Fruit fly (Drosophila melanogaster) whole organism, wandering third instar larva: ENCODE results near the gene slou.
A peak's percentile ranks its signal among the peaks of the same experiment; 100 is the strongest.

Experiments
- Abd-B ChIP-seq: fragments of >200 bp; optimal IDR thresholded peaks from 2 replicates; lab custom pipeline; 2017; ENCODE audit warnings: missing biosample characterization, missing genetic modification characterization
- CG32264 ChIP-seq: fragments of 200-800 bp; sonication (Bioruptor generic); optimal IDR thresholded peaks from 2 replicates; lab custom pipeline; 2016; ENCODE audit warnings: missing biosample characterization, missing genetic modification characterization
- Dfd ChIP-seq: fragments of >200 bp; optimal IDR thresholded peaks from 2 replicates; lab custom pipeline; 2017; ENCODE audit warnings: missing biosample characterization, missing genetic modification characterization
- Dif ChIP-seq: fragments of 200-275, 200-300 bp; sonication (Bioruptor generic); optimal IDR thresholded peaks from 2 replicates; lab custom pipeline; 2018; ENCODE audit warnings: missing biosample characterization, missing genetic modification characterization; ENCODE audit not compliant: partially characterized antibody
- GATAd ChIP-seq: sonication (Bioruptor generic); optimal IDR thresholded peaks from 2 replicates; lab custom pipeline; 2016; ENCODE audit warnings: missing biosample characterization, missing genetic modification characterization
- HLH106 ChIP-seq: fragments of 200-800 bp; optimal IDR thresholded peaks from 3 replicates; lab custom pipeline; 2019; ENCODE audit warnings: missing biosample characterization, mild to moderate bottlenecking, missing genetic modification characterization, moderate library complexity
- Hnf4 ChIP-seq: fragments of 200-800 bp; sonication (Bioruptor generic); optimal IDR thresholded peaks from 2 replicates; lab custom pipeline; 2016; ENCODE audit warnings: missing biosample characterization, mild to moderate bottlenecking, missing genetic modification characterization
- Hr78 ChIP-seq: fragments of >200 bp; optimal IDR thresholded peaks from 2 replicates; lab custom pipeline; 2017; ENCODE audit warnings: missing biosample characterization, missing genetic modification characterization
- Jra ChIP-seq: sonication (Bioruptor generic); optimal IDR thresholded peaks from 2 replicates; lab custom pipeline; 2016; ENCODE audit warnings: missing biosample characterization, missing genetic modification characterization
- Mio ChIP-seq: sonication (Bioruptor generic); optimal IDR thresholded peaks from 2 replicates; lab custom pipeline; 2016; ENCODE audit warnings: missing biosample characterization, missing genetic modification characterization
- Myc ChIP-seq: fragments of >200 bp; optimal IDR thresholded peaks from 2 replicates; lab custom pipeline; 2017
- OdsH ChIP-seq: fragments of 200-800 bp; sonication (Bioruptor generic); optimal IDR thresholded peaks from 2 replicates; lab custom pipeline; 2016; ENCODE audit warnings: missing biosample characterization, mild to moderate bottlenecking, missing genetic modification characterization
- Rel ChIP-seq, 2 experiments: fragments of 200-800 bp; sonication (Bioruptor generic) in 1 of 2; optimal IDR thresholded peaks; 2 replicates in 1 of 2; 3 replicates in 1 of 2; lab custom pipeline; 2016 to 2019; ENCODE audit warnings: mild to moderate bottlenecking in 2 of 2, missing biosample characterization in 2 of 2, missing genetic modification characterization in 2 of 2, moderate library complexity in 1 of 2
- Sp1 ChIP-seq: fragments of 200-800 bp; sonication (Bioruptor generic); optimal IDR thresholded peaks from 3 replicates; lab custom pipeline; 2019; ENCODE audit warnings: missing biosample characterization, mild to moderate bottlenecking, missing genetic modification characterization, moderate library complexity
- Vsx2 ChIP-seq: fragments of 200-300, 225-300 bp; sonication (Bioruptor generic); optimal IDR thresholded peaks from 2 replicates; lab custom pipeline; 2018; ENCODE audit warnings: missing biosample characterization, missing genetic modification characterization; ENCODE audit not compliant: partially characterized antibody
- brk ChIP-seq: fragments of 200-800 bp; sonication (Bioruptor generic); optimal IDR thresholded peaks from 2 replicates; lab custom pipeline; 2016; ENCODE audit warnings: missing biosample characterization, mild to moderate bottlenecking, missing genetic modification characterization
- dl ChIP-seq, 2 experiments: fragments of 175-275, 200-275 bp in 1 of 2; fragments of 200-275 bp in 1 of 2; sonication (Bioruptor generic); optimal IDR thresholded peaks; lab custom pipeline; 2018; ENCODE audit warnings: mild to moderate bottlenecking in 2 of 2, missing biosample characterization in 2 of 2, missing genetic modification characterization in 2 of 2, moderate library complexity in 2 of 2; ENCODE audit not compliant: partially characterized antibody in 2 of 2, insufficient read depth in 1 of 2
- dmrt93B ChIP-seq: fragments of 200-800 bp; sonication (Bioruptor generic); optimal IDR thresholded peaks from 2 replicates; lab custom pipeline; 2018; ENCODE audit warnings: missing biosample characterization, mild to moderate bottlenecking, missing genetic modification characterization
- dsf ChIP-seq: sonication (Bioruptor generic); optimal IDR thresholded peaks from 2 replicates; lab custom pipeline; 2016; ENCODE audit warnings: missing biosample characterization, missing genetic modification characterization, borderline replicate concordance
- ey ChIP-seq: fragments of 200-800 bp; sonication (Bioruptor generic); optimal IDR thresholded peaks from 2 replicates; lab custom pipeline; 2016; ENCODE audit warnings: missing biosample characterization, missing genetic modification characterization
- foxo ChIP-seq, 2 experiments: fragments of 200-800 bp; sonication (Bioruptor generic); optimal IDR thresholded peaks; 2 replicates in 1 of 2; 3 replicates in 1 of 2; lab custom pipeline; 2016 to 2017; ENCODE audit warnings: missing biosample characterization in 2 of 2, missing genetic modification characterization in 2 of 2
- h ChIP-seq: fragments of 200-800 bp; sonication (Bioruptor generic); optimal IDR thresholded peaks from 3 replicates; lab custom pipeline; 2016; ENCODE audit warnings: missing biosample characterization, mild to moderate bottlenecking, missing genetic modification characterization
- jim ChIP-seq: fragments of 175-275, 200-325 bp; sonication (Bioruptor generic); optimal IDR thresholded peaks from 2 replicates; lab custom pipeline; 2016; ENCODE audit warnings: missing biosample characterization, mild to moderate bottlenecking, missing genetic modification characterization
- lola ChIP-seq: fragments of >200 bp; optimal IDR thresholded peaks from 2 replicates; lab custom pipeline; 2017; ENCODE audit warnings: missing biosample characterization, missing genetic modification characterization
- psq ChIP-seq: fragments of 200-800 bp; sonication (Bioruptor generic); optimal IDR thresholded peaks from 3 replicates; lab custom pipeline; 2017; ENCODE audit warnings: missing biosample characterization, mild to moderate bottlenecking, missing genetic modification characterization, moderate library complexity
- rgr ChIP-seq: fragments of 200-800 bp; sonication (Bioruptor generic); optimal IDR thresholded peaks from 3 replicates; lab custom pipeline; 2016; ENCODE audit warnings: missing biosample characterization, mild to moderate bottlenecking, missing genetic modification characterization
- sage ChIP-seq: fragments of 200-800 bp; sonication (Bioruptor generic); optimal IDR thresholded peaks from 2 replicates; lab custom pipeline; 2016; ENCODE audit warnings: missing biosample characterization, mild to moderate bottlenecking, missing genetic modification characterization
- sv ChIP-seq: fragments of 200-800 bp; sonication (Bioruptor generic); optimal IDR thresholded peaks from 3 replicates; lab custom pipeline; 2016; ENCODE audit warnings: missing biosample characterization, missing genetic modification characterization
- tai ChIP-seq: sonication (Bioruptor generic); optimal IDR thresholded peaks from 2 replicates; lab custom pipeline; 2016; ENCODE audit warnings: missing biosample characterization, missing genetic modification characterization
- usp ChIP-seq: fragments of >200 bp; optimal IDR thresholded peaks from 2 replicates; lab custom pipeline; 2017; ENCODE audit warnings: missing biosample characterization, missing genetic modification characterization
- woc ChIP-seq: sonication (Bioruptor generic); optimal IDR thresholded peaks from 2 replicates; lab custom pipeline; 2016; ENCODE audit warnings: missing biosample characterization, mild to moderate bottlenecking, missing genetic modification characterization

Gene slou

dm6 chr3R:21584296-21584936, 27.4 kb upstream of the slou start:
- no peak for TF ChIP-seq rgr (GFP tag; lab: Kevin White, UChicago)
- TF ChIP-seq h (GFP tag; lab: Kevin White, UChicago), result no peak
- TF ChIP-seq jim, result no peak
- TF ChIP-seq foxo (GFP tag; optimal IDR thresholded peaks at IDR 0.05; lab: Kevin White, UChicago), result no peak
- no peak for TF ChIP-seq Dif (GFP tag; lab: Kevin White, UChicago)
- TF ChIP-seq Hnf4 (GFP tag; lab: Kevin White, UChicago), result no peak
- no peak for TF ChIP-seq tai (GFP tag; lab: Kevin White, UChicago)
- no peak for TF ChIP-seq dsf
- no peak for TF ChIP-seq Mio
- no peak for TF ChIP-seq Dfd (GFP tag; lab: Kevin White, UChicago)
- TF ChIP-seq sv, result no peak
- no peak for TF ChIP-seq Jra (GFP tag; lab: Kevin White, UChicago)

- no peak for TF ChIP-seq Abd-B (GFP tag; lab: Kevin White, UChicago)
- no peak for TF ChIP-seq OdsH (GFP tag; lab: Kevin White, UChicago)
- TF ChIP-seq psq (GFP tag; lab: Kevin White, UChicago), result peak; percentile 74
- no peak for TF ChIP-seq jim
- no peak for TF ChIP-seq ey
- no peak for TF ChIP-seq rgr (GFP tag; lab: Kevin White, UChicago)
- TF ChIP-seq CG32264 (GFP tag; lab: Kevin White, UChicago), result no peak
- no peak for TF ChIP-seq sv
These were observed 26.7 kb upstream of the slou start for dm6 chr3R:21583603-21584218.

dm6 chr3R:21583087-21583486, 26.1 kb upstream of the slou start:
- no peak for TF ChIP-seq Myc (lab: Kevin White, UChicago)
- TF ChIP-seq GATAd, result no peak

- TF ChIP-seq dl (GFP tag; optimal IDR thresholded peaks at IDR 0.05; lab: Kevin White, UChicago; ENCODE audit: insufficient read depth in 1 of 2, partially characterized antibody in 2 of 2), result no peak
- no peak for TF ChIP-seq Jra (GFP tag; lab: Kevin White, UChicago)
- TF ChIP-seq woc (GFP tag; lab: Kevin White, UChicago), result no peak
- no peak for TF ChIP-seq Sp1 (GFP tag; lab: Kevin White, UChicago)
- no peak for TF ChIP-seq tai (GFP tag; lab: Kevin White, UChicago)
- TF ChIP-seq h (GFP tag; lab: Kevin White, UChicago), result peak; percentile 39
- TF ChIP-seq dmrt93B (GFP tag; lab: Kevin White, UChicago), result no peak
- no peak for TF ChIP-seq lola (GFP tag; lab: Kevin White, UChicago)
- TF ChIP-seq sv, result no peak
- TF ChIP-seq Rel (GFP tag; optimal IDR thresholded peaks at IDR 0.05; lab: Kevin White, UChicago), result no peak
- peak; percentile 36 for TF ChIP-seq Rel (tag; optimal IDR thresholded peaks at IDR 0.05; lab: Kevin White, UChicago)
- TF ChIP-seq ey, result no peak
- TF ChIP-seq HLH106 (tag; lab: Kevin White, UChicago), result no peak
- no peak for TF ChIP-seq rgr (GFP tag; lab: Kevin White, UChicago)
- TF ChIP-seq brk (GFP tag; lab: Kevin White, UChicago), result no peak
- TF ChIP-seq usp, result no peak
- TF ChIP-seq CG32264 (GFP tag; lab: Kevin White, UChicago), result no peak
These were observed 25.7 kb upstream of the slou start for dm6 chr3R:21582637-21583036.

dm6 chr3R:21582124-21582474, 25.1 kb upstream of the slou start:
- TF ChIP-seq sage (no peak), Myc (lab: Kevin White, UChicago) (peak; percentile 25), Vsx2 (GFP tag; lab: Kevin White, UChicago) (no peak), Hr78 (GFP tag; lab: Kevin White, UChicago) (no peak)
